Worm (Caenorhabditis elegans) whole organism, early embryonic: ENCODE results near the gene srv-27.

ENCODE experiments used
- B0310.2 ChIP-seq: sonication (generic microtip); optimal IDR thresholded peaks from 2 replicates; lab custom pipeline; 2016; ENCODE audit warnings: mild to moderate bottlenecking, missing genetic modification characterization, missing compliant biosample characterization
- F13C5.2 ChIP-seq: sonication (generic microtip); optimal IDR thresholded peaks from 2 replicates; lab custom pipeline; 2017; ENCODE audit warnings: mild to moderate bottlenecking, missing genetic modification characterization, inconsistent platforms, missing compliant biosample characterization
- aly-1 ChIP-seq: sonication (generic microtip); optimal IDR thresholded peaks from 2 replicates; lab custom pipeline; 2016; ENCODE audit warnings: missing genetic modification characterization, missing compliant biosample characterization
- ama-1 ChIP-seq: fragments of 150-350 bp; optimal IDR thresholded peaks from 2 replicates; lab custom pipeline; 2014
- ceh-13 ChIP-seq: fragments of 200-800 bp; sonication (Bioruptor generic); optimal IDR thresholded peaks from 2 replicates; lab custom pipeline; 2018; ENCODE audit warnings: mild to moderate bottlenecking, missing genetic modification characterization, missing compliant biosample characterization
- ceh-36 ChIP-seq: sonication (generic microtip); optimal IDR thresholded peaks from 2 replicates; lab custom pipeline; 2016; ENCODE audit warnings: missing genetic modification characterization, inconsistent platforms, missing compliant biosample characterization
- ets-7 ChIP-seq: sonication (generic microtip); optimal IDR thresholded peaks from 2 replicates; lab custom pipeline; 2016; ENCODE audit warnings: missing genotype, missing genetic modification characterization, missing compliant biosample characterization
- flt-1 ChIP-seq: fragments of 200-800 bp; sonication (Bioruptor generic); IDR thresholded peaks from 2 replicates; pipeline ENCODE4 v1.3.6; 2022; ENCODE audit warnings: missing genetic modification characterization, missing compliant biosample characterization
- hmbx-1 ChIP-seq: sonication (generic microtip); optimal IDR thresholded peaks from 2 replicates; lab custom pipeline; 2016; ENCODE audit warnings: mild to moderate bottlenecking, missing genetic modification characterization, missing compliant biosample characterization
- hmg-4 ChIP-seq: fragments of 200-800 bp; sonication (Bioruptor generic); optimal IDR thresholded peaks from 2 replicates; lab custom pipeline; 2018; ENCODE audit warnings: mild to moderate bottlenecking, missing genetic modification characterization, missing compliant biosample characterization
- hnd-1 ChIP-seq: sonication (generic microtip); optimal IDR thresholded peaks from 2 replicates; lab custom pipeline; 2016; ENCODE audit warnings: missing genetic modification characterization, missing compliant biosample characterization
- pes-1 ChIP-seq: fragments of 200-800 bp; sonication (Bioruptor generic); IDR thresholded peaks from 2 replicates; pipeline ENCODE4 v1.3.6; 2022; ENCODE audit warnings: missing genetic modification reagents, missing genetic modification characterization, missing compliant biosample characterization
- scrt-1 ChIP-seq: fragments of 200-800 bp; sonication (Bioruptor generic); IDR thresholded peaks from 2 replicates; pipeline ENCODE4 v1.3.6; 2022; ENCODE audit warnings: missing genetic modification characterization, missing compliant biosample characterization
- sea-1 ChIP-seq: fragments of 200-800 bp; sonication (Bioruptor generic); conservative IDR thresholded peaks from 2 replicates; pipeline ENCODE4 v1.3.6; 2022; ENCODE audit warnings: missing genetic modification characterization, missing compliant biosample characterization
- tbx-11 ChIP-seq: fragments of 200-800 bp; sonication (Bioruptor generic); IDR thresholded peaks from 2 replicates; pipeline ENCODE4 v1.3.6; 2022; ENCODE audit warnings: missing genetic modification characterization, missing compliant biosample characterization
- tbx-37 ChIP-seq: fragments of 200-800 bp; sonication (Bioruptor generic); conservative IDR thresholded peaks from 2 replicates; pipeline ENCODE4 v1.3.6; 2022; ENCODE audit warnings: missing genetic modification reagents, missing genetic modification characterization, missing compliant biosample characterization
- tra-4 ChIP-seq: sonication (generic microtip); optimal IDR thresholded peaks from 2 replicates; lab custom pipeline; 2017; ENCODE audit warnings: missing genetic modification characterization, missing compliant biosample characterization

Gene srv-27

ce11 chrIV:6248486-6248885 is 49.7 kb downstream of the srv-27 start, which contains the start of gene acox-3:
TSS of gene acox-3 (minus strand) at chrIV:6248492.
- TF ChIP-seq aly-1 (tag; lab: Kevin White, UChicago): no peak
- TF ChIP-seq sea-1 (GFP tag; lab: Robert Waterston, UW): no peak
- no peak for TF ChIP-seq hnd-1 (tag; lab: Kevin White, UChicago)
- TF ChIP-seq tbx-11 (GFP tag; lab: Robert Waterston, UW): no peak
- TF ChIP-seq ceh-13 (GFP tag; lab: Kevin White, UChicago): no peak
- TF ChIP-seq B0310.2 (tag; lab: Kevin White, UChicago): no peak
- no peak for TF ChIP-seq scrt-1 (GFP tag; lab: Robert Waterston, UW)
- no peak for TF ChIP-seq pes-1 (GFP tag; lab: Robert Waterston, UW)
- TF ChIP-seq tra-4 (tag; lab: Kevin White, UChicago): no peak
- no peak for TF ChIP-seq ceh-36 (tag; lab: Kevin White, UChicago)
- TF ChIP-seq hmg-4 (GFP tag; lab: Kevin White, UChicago): no peak
- TF ChIP-seq hmbx-1 (tag; lab: Kevin White, UChicago): no peak
- no peak for TF ChIP-seq F13C5.2
- TF ChIP-seq flt-1: no peak
- no peak for TF ChIP-seq ama-1 (lab: Kevin White, UChicago)
- TF ChIP-seq ets-7 (tag; lab: Kevin White, UChicago): no peak
- TF ChIP-seq tbx-37: no peak
